Fruit fly (Drosophila melanogaster) whole organism, embryonic: ENCODE data around the gene CG1074.
A peak's percentile ranks its signal among the peaks of the same experiment; 100 is the strongest.

Source experiments
- Aef1 ChIP-seq: fragments of 200-800 bp; sonication (Bioruptor generic); IDR thresholded peaks from 3 replicates; pipeline ENCODE4 v1.3.6; 2022; ENCODE audit warnings: missing biosample characterization, missing genetic modification characterization
- Bgb ChIP-seq: fragments of 200-800 bp; sonication (Bioruptor generic); IDR thresholded peaks from 2 replicates; pipeline ENCODE4 v1.3.6; 2022; ENCODE audit warnings: missing biosample characterization, missing genetic modification characterization; ENCODE audit not compliant: partially characterized antibody
- Blimp-1 ChIP-seq: fragments of 200-800 bp; sonication (Bioruptor generic); optimal IDR thresholded peaks from 3 replicates; lab custom pipeline; 2018; ENCODE audit warnings: missing biosample characterization, missing genetic modification characterization, mild to moderate bottlenecking, moderate library complexity, missing genetic modification reagents
- CG10267 ChIP-seq: fragments of 200-800 bp; sonication (Bioruptor generic); optimal IDR thresholded peaks from 2 replicates; lab custom pipeline; 2018; ENCODE audit warnings: missing biosample characterization, mild to moderate bottlenecking, missing genetic modification characterization, moderate library complexity
- CG10431 ChIP-seq: fragments of 200-800 bp; sonication (Bioruptor generic); optimal IDR thresholded peaks from 3 replicates; lab custom pipeline; 2018; ENCODE audit warnings: missing biosample characterization, mild to moderate bottlenecking, missing genetic modification characterization
- CG11456 ChIP-seq: fragments of 200-800 bp; sonication (Bioruptor generic); IDR thresholded peaks from 3 replicates; pipeline ENCODE4 v1.3.6; 2022; ENCODE audit warnings: missing biosample characterization, missing genetic modification characterization
- CG12299 ChIP-seq: fragments of 200-800 bp; sonication (Bioruptor generic); optimal IDR thresholded peaks from 2 replicates; lab custom pipeline; 2018; ENCODE audit warnings: missing biosample characterization, mild to moderate bottlenecking, missing genetic modification characterization
- CG1233 ChIP-seq: fragments of 200-800 bp; sonication (Bioruptor generic); optimal IDR thresholded peaks from 4 replicates; lab custom pipeline; 2018; ENCODE audit warnings: missing biosample characterization, mild to moderate bottlenecking, missing genetic modification characterization
- CG1602 ChIP-seq: fragments of 200-800 bp; sonication (Bioruptor generic); optimal IDR thresholded peaks from 3 replicates; lab custom pipeline; 2016; ENCODE audit warnings: missing biosample characterization, missing genetic modification characterization
- CG17385 ChIP-seq: fragments of 200-800 bp; sonication (Bioruptor generic); optimal IDR thresholded peaks from 3 replicates; lab custom pipeline; 2018; ENCODE audit warnings: missing biosample characterization, mild to moderate bottlenecking, missing genetic modification characterization
- CG17568 ChIP-seq: fragments of 200-800 bp; sonication (Bioruptor generic); optimal IDR thresholded peaks from 2 replicates; lab custom pipeline; 2018; ENCODE audit warnings: missing biosample characterization, mild to moderate bottlenecking, missing genetic modification characterization, moderate library complexity
- CG1832 ChIP-seq: fragments of 200-800 bp; sonication (Bioruptor generic); optimal IDR thresholded peaks from 2 replicates; lab custom pipeline; 2017; ENCODE audit warnings: missing biosample characterization, mild to moderate bottlenecking, missing genetic modification characterization, inconsistent platforms
- CG2116 ChIP-seq: fragments of 200-800 bp; sonication (Bioruptor generic); optimal IDR thresholded peaks from 3 replicates; lab custom pipeline; 2018; ENCODE audit warnings: missing biosample characterization, mild to moderate bottlenecking, missing genetic modification characterization
- CG2678 ChIP-seq: fragments of 200-800 bp; sonication (Bioruptor generic); optimal IDR thresholded peaks from 3 replicates; lab custom pipeline; 2019; ENCODE audit warnings: missing biosample characterization, mild to moderate bottlenecking, missing genetic modification characterization, moderate library complexity
- CG2712 ChIP-seq: fragments of 200-800 bp; optimal IDR thresholded peaks from 3 replicates; lab custom pipeline; 2019; ENCODE audit warnings: missing biosample characterization, mild to moderate bottlenecking, missing genetic modification characterization, moderate library complexity
- CG30020 ChIP-seq: fragments of 200-800 bp; optimal IDR thresholded peaks from 2 replicates; lab custom pipeline; 2019; ENCODE audit warnings: missing biosample characterization, mild to moderate bottlenecking, missing genetic modification characterization, moderate library complexity
- CG34376 ChIP-seq: fragments of 200-800 bp; sonication (Bioruptor generic); optimal IDR thresholded peaks from 2 replicates; lab custom pipeline; 2018; ENCODE audit warnings: missing biosample characterization, mild to moderate bottlenecking, missing genetic modification characterization
- CG3838 ChIP-seq: fragments of 200-800 bp; sonication (Bioruptor generic); optimal IDR thresholded peaks from 3 replicates; lab custom pipeline; 2016; ENCODE audit warnings: missing biosample characterization, missing genetic modification characterization
- CG8089 ChIP-seq: fragments of 200-800 bp; sonication (Bioruptor generic); optimal IDR thresholded peaks from 3 replicates; lab custom pipeline; 2016; ENCODE audit warnings: missing biosample characterization, missing genetic modification characterization
- CG8765 ChIP-seq: fragments of 200-800 bp; sonication (Bioruptor generic); IDR thresholded peaks from 2 replicates; pipeline ENCODE4 v1.3.6; 2022; ENCODE audit warnings: missing biosample characterization, missing genetic modification characterization
- CG8944 ChIP-seq: fragments of 200-800 bp; sonication (Bioruptor generic); optimal IDR thresholded peaks from 3 replicates; lab custom pipeline; 2016; ENCODE audit warnings: missing biosample characterization, missing genetic modification characterization
- CG9609 ChIP-seq: fragments of 200-800 bp; sonication (Bioruptor generic); optimal IDR thresholded peaks from 3 replicates; lab custom pipeline; 2016; ENCODE audit warnings: missing biosample characterization, missing genetic modification characterization
- CG9727 ChIP-seq: fragments of 200-800 bp; sonication (Bioruptor generic); optimal IDR thresholded peaks from 3 replicates; lab custom pipeline; 2017; ENCODE audit warnings: missing biosample characterization, mild to moderate bottlenecking, missing genetic modification characterization
- Dfd ChIP-seq, 2 experiments: fragments of >200 bp; optimal IDR thresholded peaks; 2 replicates each; lab custom pipeline; 2017; ENCODE audit warnings: missing biosample characterization in 2 of 2, missing genetic modification characterization in 2 of 2
- Dp ChIP-seq: fragments of 200-800 bp; sonication (Bioruptor generic); optimal IDR thresholded peaks from 2 replicates; lab custom pipeline; 2018; ENCODE audit warnings: missing biosample characterization, mild to moderate bottlenecking, missing genetic modification characterization, moderate library complexity
- Ets97D ChIP-seq: fragments of 200-800 bp; sonication (Bioruptor generic); optimal IDR thresholded peaks from 3 replicates; lab custom pipeline; 2016; ENCODE audit warnings: missing biosample characterization, missing genetic modification characterization
- Fer2 ChIP-seq: fragments of 200-800 bp; sonication (Bioruptor generic); optimal IDR thresholded peaks from 2 replicates; lab custom pipeline; 2018; ENCODE audit warnings: missing biosample characterization, mild to moderate bottlenecking, missing genetic modification characterization, moderate library complexity
- Hr51 ChIP-seq, 2 experiments: fragments of 200-800 bp; sonication (Bioruptor generic); optimal IDR thresholded peaks; 2 replicates in 1 of 2; 3 replicates in 1 of 2; lab custom pipeline; 2016 to 2018; ENCODE audit warnings: missing biosample characterization in 2 of 2, missing genetic modification characterization in 2 of 2, mild to moderate bottlenecking in 1 of 2, moderate library complexity in 1 of 2
- NFAT ChIP-seq: fragments of 200-800 bp; sonication (Bioruptor generic); IDR thresholded peaks from 2 replicates; pipeline ENCODE4 v1.3.6; 2022; ENCODE audit warnings: missing biosample characterization, missing genetic modification characterization
- Nf-YB ChIP-seq: fragments of 200-800 bp; sonication (Bioruptor generic); optimal IDR thresholded peaks from 3 replicates; lab custom pipeline; 2019; ENCODE audit warnings: missing biosample characterization, mild to moderate bottlenecking, missing genetic modification characterization, moderate library complexity
- Optix ChIP-seq: fragments of 200-800 bp; sonication (Bioruptor generic); IDR thresholded peaks from 3 replicates; pipeline ENCODE4 v1.3.6; 2022; ENCODE audit warnings: missing biosample characterization, missing genetic modification characterization
- Side ChIP-seq: fragments of 200-800 bp; sonication (Bioruptor generic); optimal IDR thresholded peaks from 2 replicates; lab custom pipeline; 2016; ENCODE audit warnings: missing biosample characterization, missing genetic modification characterization
- Sox102F ChIP-seq: fragments of 200-800 bp; sonication (Bioruptor generic); optimal IDR thresholded peaks from 2 replicates; lab custom pipeline; 2018; ENCODE audit warnings: missing biosample characterization, mild to moderate bottlenecking, missing genetic modification characterization, moderate library complexity
- aop ChIP-seq: fragments of 200-800 bp; sonication (Bioruptor generic); IDR thresholded peaks from 2 replicates; pipeline ENCODE4 v1.3.6; 2022; ENCODE audit warnings: missing biosample characterization, missing genetic modification characterization
- cas ChIP-seq: fragments of 200-800 bp; sonication (Bioruptor generic); IDR thresholded peaks from 2 replicates; pipeline ENCODE4 v1.3.6; 2022; ENCODE audit warnings: missing biosample characterization, missing genetic modification characterization
- cato ChIP-seq: fragments of 200-800 bp; sonication (Bioruptor generic); optimal IDR thresholded peaks from 2 replicates; lab custom pipeline; 2016; ENCODE audit warnings: missing biosample characterization, missing genetic modification characterization, borderline replicate concordance
- crc ChIP-seq: fragments of 200-800 bp; sonication (Bioruptor generic); optimal IDR thresholded peaks from 2 replicates; lab custom pipeline; 2016; ENCODE audit warnings: missing biosample characterization, missing genetic modification characterization
- dimm ChIP-seq: fragments of 200-800 bp; sonication (Bioruptor generic); IDR thresholded peaks from 2 replicates; pipeline ENCODE4 v1.3.6; 2022; ENCODE audit warnings: missing biosample characterization, missing genetic modification characterization
- esg ChIP-seq: fragments of 200-800 bp; sonication (Bioruptor generic); conservative IDR thresholded peaks from 2 replicates; pipeline ENCODE4 v1.3.6; 2022; ENCODE audit warnings: missing biosample characterization, missing genetic modification characterization
- gcm ChIP-seq: fragments of 200-800 bp; sonication (Bioruptor generic); optimal IDR thresholded peaks from 2 replicates; lab custom pipeline; 2019; ENCODE audit warnings: missing biosample characterization, mild to moderate bottlenecking, missing genetic modification characterization, moderate library complexity
- gsb ChIP-seq: fragments of 200-800 bp; sonication (Bioruptor generic); IDR thresholded peaks from 2 replicates; pipeline ENCODE4 v1.3.6; 2022; ENCODE audit warnings: missing biosample characterization, missing genetic modification characterization
- lilli ChIP-seq: fragments of 200-800 bp; sonication (Bioruptor generic); optimal IDR thresholded peaks from 3 replicates; lab custom pipeline; 2016; ENCODE audit warnings: missing biosample characterization, missing genetic modification characterization
- mirr ChIP-seq: fragments of 200-800 bp; sonication (Bioruptor generic); optimal IDR thresholded peaks from 3 replicates; lab custom pipeline; 2018; ENCODE audit warnings: missing biosample characterization, mild to moderate bottlenecking, missing genetic modification characterization
- salm ChIP-seq: fragments of 200-800 bp; sonication (Bioruptor generic); optimal IDR thresholded peaks from 2 replicates; lab custom pipeline; 2018; ENCODE audit warnings: missing biosample characterization, mild to moderate bottlenecking, missing genetic modification characterization
- schlank ChIP-seq: fragments of 200-800 bp; sonication (Bioruptor generic); optimal IDR thresholded peaks from 2 replicates; lab custom pipeline; 2018; ENCODE audit warnings: missing biosample characterization, mild to moderate bottlenecking, missing genetic modification characterization
- sima ChIP-seq: fragments of 200-800 bp; sonication (Bioruptor generic); optimal IDR thresholded peaks from 2 replicates; lab custom pipeline; 2016; ENCODE audit warnings: missing biosample characterization, missing genetic modification characterization
- slbo ChIP-seq: fragments of 200-800 bp; sonication (Bioruptor generic); IDR thresholded peaks from 2 replicates; pipeline ENCODE4 v1.3.6; 2022; ENCODE audit warnings: missing biosample characterization, missing genetic modification characterization
- vvl ChIP-seq: fragments of 200-800 bp; sonication (Bioruptor generic); IDR thresholded peaks from 2 replicates; pipeline ENCODE4 v1.3.6; 2022; ENCODE audit warnings: missing biosample characterization, missing genetic modification characterization

The CG1074 gene

DNA sequence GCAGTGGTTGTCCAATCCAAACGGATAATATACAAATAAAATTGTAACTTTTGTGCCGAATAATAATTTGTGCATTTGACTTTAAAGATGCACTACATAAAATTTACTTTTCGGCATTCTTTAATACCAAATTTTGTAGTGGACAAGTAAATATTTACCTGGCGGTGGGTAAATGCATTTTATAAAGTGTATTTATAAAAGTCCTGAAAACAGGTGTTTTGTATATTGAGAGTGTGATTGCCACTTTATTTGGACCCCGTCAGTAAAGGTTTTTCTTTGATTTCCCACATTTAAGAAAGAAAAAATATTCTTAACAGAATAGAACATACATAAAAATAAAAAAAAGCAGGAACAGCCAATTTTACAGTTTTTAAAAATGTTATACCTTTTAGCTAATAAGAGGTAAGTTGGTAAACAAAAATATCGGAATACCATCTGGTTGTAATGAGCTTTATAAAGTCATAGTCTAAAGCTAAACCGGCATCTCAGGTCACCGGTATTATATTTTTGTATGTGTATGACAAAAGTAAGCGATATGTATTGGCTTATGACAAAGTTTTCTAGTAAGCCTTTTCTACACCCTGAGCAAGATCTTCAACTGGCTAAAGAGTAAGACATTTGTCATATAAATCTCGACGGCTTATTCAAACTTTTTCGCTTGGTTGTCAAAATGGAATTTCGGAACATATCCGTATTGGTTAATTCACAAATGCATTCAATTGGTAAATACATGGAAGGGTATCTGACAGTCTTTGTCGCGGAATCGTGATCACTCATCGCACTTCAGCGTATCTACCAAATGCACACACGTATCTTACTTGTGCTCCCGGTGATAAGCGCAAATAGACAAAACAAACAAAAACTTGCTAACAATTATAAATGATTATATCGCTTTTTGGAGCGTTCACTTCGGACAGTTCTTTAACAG lies 38.8 kb upstream of the CG1074 start (continued):
- TF ChIP-seq CG17385 (GFP tag; lab: Kevin White, UChicago) (peak; percentile 82), CG8089 (peak; percentile 74), vvl (peak; percentile 95), CG1602 (GFP tag; lab: Kevin White, UChicago) (peak; percentile 83), CG9609 (GFP tag; lab: Kevin White, UChicago) (peak; percentile 88), CG8944 (peak; percentile 87), gsb (peak; percentile 71), CG11456 (peak; percentile 91), mirr (peak; percentile 90), CG9727 (GFP tag; lab: Kevin White, UChicago) (peak; percentile 82), CG12299 (peak; percentile 61), Optix (peak; percentile 87)

DNA sequence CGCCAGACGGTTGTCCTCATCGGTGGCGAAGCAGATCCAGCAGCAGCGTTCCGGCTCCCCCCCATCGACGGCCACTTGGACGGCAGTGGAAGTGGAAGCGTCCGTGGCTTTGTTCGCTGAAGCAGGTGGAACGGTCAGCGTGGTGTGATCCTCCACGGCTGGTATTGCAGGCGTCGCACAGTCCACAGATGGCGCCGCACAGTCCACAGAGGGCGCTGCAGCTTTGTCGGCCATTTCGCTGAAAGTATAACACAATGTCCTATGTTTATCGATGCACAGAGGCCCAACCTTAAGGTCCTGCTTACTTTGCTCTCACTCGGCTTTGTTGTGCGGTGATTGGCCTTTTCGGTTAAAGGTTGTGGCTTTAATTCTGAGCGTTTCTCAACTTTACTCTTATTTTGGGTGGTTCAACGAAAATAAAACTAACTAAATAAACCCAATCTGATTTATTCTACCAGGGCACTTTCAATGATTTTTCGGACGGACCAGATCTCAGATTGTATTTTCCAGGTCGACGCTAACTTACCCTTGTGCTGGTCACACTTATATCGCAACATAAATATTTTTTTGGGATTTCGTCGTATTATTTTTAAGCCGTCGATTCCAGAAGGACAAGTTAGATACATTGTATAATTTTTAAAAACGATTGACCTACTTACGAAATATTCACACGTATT lies 36.2 kb upstream of the CG1074 start, which contains the start of gene CG9855:
Gene CG9855 (minus strand): TSS at position 473 of the 677 bp plus-strand sequence.
- TF ChIP-seq CG10431 (GFP tag; lab: Kevin White, UChicago): peak; percentile 11
- no peak for TF ChIP-seq Side
- TF ChIP-seq CG34376: no peak
- no peak for TF ChIP-seq CG17385 (GFP tag; lab: Kevin White, UChicago)
- TF ChIP-seq CG30020 (tag; lab: Kevin White, UChicago): peak; percentile 84
- no peak for TF ChIP-seq NFAT (GFP tag; lab: Robert Waterston, UW)
- no peak for TF ChIP-seq dimm
- peak; percentile 40 for TF ChIP-seq CG2116
- TF ChIP-seq Dfd (GFP tag; optimal IDR thresholded peaks at IDR 0.05; lab: Kevin White, UChicago): no peak
- no peak for TF ChIP-seq Aef1 (GFP tag; lab: Robert Waterston, UW)
- no peak for TF ChIP-seq Nf-YB (GFP tag; lab: Kevin White, UChicago)
- TF ChIP-seq Ets97D (GFP tag; lab: Kevin White, UChicago): peak; percentile 45
- peak; percentile 34 for TF ChIP-seq Blimp-1
- TF ChIP-seq CG2678: no peak
- TF ChIP-seq Dp (GFP tag; lab: Kevin White, UChicago): peak; percentile 43
- TF ChIP-seq Hr51 (GFP tag; optimal IDR thresholded peaks at IDR 0.05; lab: Kevin White, UChicago): no peak
- TF ChIP-seq CG1233: no peak
- TF ChIP-seq cas (GFP tag; lab: Robert Waterston, UW): no peak
- peak; percentile 32 for TF ChIP-seq CG2712 (tag; lab: Kevin White, UChicago)
- TF ChIP-seq CG3838 (GFP tag; lab: Kevin White, UChicago): no peak
- TF ChIP-seq CG10267 (tag; lab: Kevin White, UChicago): peak; percentile 45
- peak; percentile 13; the same call in 1 of the 2 replicates for TF ChIP-seq Bgb (GFP tag; lab: Robert Waterston, UW)
- TF ChIP-seq salm (tag; lab: Kevin White, UChicago): no peak
- no peak for TF ChIP-seq Sox102F (GFP tag; lab: Kevin White, UChicago)
- TF ChIP-seq aop (GFP tag; lab: Robert Waterston, UW): no peak
- no peak for TF ChIP-seq sima (GFP tag; lab: Kevin White, UChicago)
- no peak for TF ChIP-seq CG1832 (GFP tag; lab: Kevin White, UChicago)
- no peak for TF ChIP-seq slbo
- TF ChIP-seq cato (GFP tag; lab: Kevin White, UChicago): no peak
- no peak for TF ChIP-seq schlank
- no peak for TF ChIP-seq gcm (GFP tag; lab: Kevin White, UChicago)
- TF ChIP-seq CG8765 (GFP tag; lab: Robert Waterston, UW): no peak
- TF ChIP-seq esg (GFP tag; lab: Robert Waterston, UW): no peak
- TF ChIP-seq crc (GFP tag; lab: Kevin White, UChicago): no peak
- no peak for TF ChIP-seq Fer2
- no peak for TF ChIP-seq CG17568
- TF ChIP-seq lilli (GFP tag; lab: Kevin White, UChicago): no peak
